Worm (Caenorhabditis elegans) whole organism, midembryonic: ENCODE measurements around the gene spc-2.

Source experiments
- T22C8.4 ChIP-seq: fragments of 200-800 bp; sonication (Bioruptor generic); IDR thresholded peaks from 2 replicates; pipeline ENCODE4 v1.3.6; 2022; ENCODE audit warnings: missing genetic modification characterization, missing compliant biosample characterization
- cog-1 ChIP-seq: sonication (generic microtip); optimal IDR thresholded peaks from 2 replicates; lab custom pipeline; 2016; ENCODE audit warnings: missing genetic modification characterization, missing compliant biosample characterization
- flt-1 ChIP-seq: fragments of 200-800 bp; sonication (Bioruptor generic); IDR thresholded peaks from 2 replicates; pipeline ENCODE4 v1.3.6; 2022; ENCODE audit warnings: missing genetic modification characterization, missing compliant biosample characterization
- klf-2 ChIP-seq: fragments of 200-800 bp; sonication (Bioruptor generic); conservative IDR thresholded peaks from 2 replicates; pipeline ENCODE4 v1.3.6; 2022; ENCODE audit warnings: missing genetic modification reagents, missing genetic modification characterization, missing compliant biosample characterization
- med-1 ChIP-seq: sonication (generic microtip); optimal IDR thresholded peaks from 2 replicates; lab custom pipeline; 2017; ENCODE audit warnings: missing genetic modification characterization, mild to moderate bottlenecking, missing compliant biosample characterization, antibody characterized with exemption, missing genetic modification reagents; ENCODE audit not compliant: insufficient read depth
- ref-1 ChIP-seq: fragments of 200-800 bp; sonication (Bioruptor generic); conservative IDR thresholded peaks from 2 replicates; pipeline ENCODE4 v1.3.6; 2022; ENCODE audit warnings: missing genetic modification reagents, missing genetic modification characterization, missing compliant biosample characterization
- tab-1 ChIP-seq: fragments of 200-800 bp; sonication (Bioruptor generic); IDR thresholded peaks from 2 replicates; pipeline ENCODE4 v1.3.6; 2022; ENCODE audit warnings: missing genetic modification characterization, missing compliant biosample characterization
- ztf-23 ChIP-seq: fragments of 200-800 bp; sonication (Bioruptor generic); IDR thresholded peaks from 2 replicates; pipeline ENCODE4 v1.3.6; 2022; ENCODE audit warnings: missing genetic modification reagents, missing genetic modification characterization, missing compliant biosample characterization
- ztf-29 ChIP-seq: fragments of 200-800 bp; sonication (Bioruptor generic); IDR thresholded peaks from 2 replicates; pipeline ENCODE4 v1.3.6; 2022; ENCODE audit warnings: missing genetic modification reagents, missing genetic modification characterization, missing compliant biosample characterization

spc-2 gene

ce11 chrIII:8178924-8179323, 2.8 kb upstream of the spc-2 start, which contains the start of gene C50C3.5:
TSS of gene C50C3.5 (plus strand) at chrIII:8179224.
- no peak for TF ChIP-seq ztf-23
- no peak for TF ChIP-seq flt-1 (GFP tag; lab: Robert Waterston, UW)
- TF ChIP-seq ztf-29 (GFP tag; lab: Robert Waterston, UW) = no peak
- TF ChIP-seq tab-1 (GFP tag; lab: Robert Waterston, UW) = no peak
- TF ChIP-seq ref-1 (GFP tag; lab: Robert Waterston, UW) = no peak
- no peak for TF ChIP-seq cog-1 (tag; lab: Kevin White, UChicago)
- no peak for TF ChIP-seq klf-2
- no peak for TF ChIP-seq T22C8.4 (GFP tag; lab: Robert Waterston, UW)
- TF ChIP-seq med-1 = no peak

ce11 chrIII:8182573-8182972, 892 bp downstream of the spc-2 start:
- TF ChIP-seq ztf-29 (GFP tag; lab: Robert Waterston, UW) (no peak), tab-1 (GFP tag; lab: Robert Waterston, UW) (no peak), T22C8.4 (GFP tag; lab: Robert Waterston, UW) (no peak), med-1 (no peak)

ce11 chrIII:8185130-8185529, 3.4 kb downstream of the spc-2 start:
- TF ChIP-seq ref-1 (GFP tag; lab: Robert Waterston, UW) (no peak), ztf-29 (GFP tag; lab: Robert Waterston, UW) (no peak), T22C8.4 (GFP tag; lab: Robert Waterston, UW) (no peak), flt-1 (GFP tag; lab: Robert Waterston, UW) (no peak), ztf-23 (no peak), cog-1 (tag; lab: Kevin White, UChicago) (no peak), tab-1 (GFP tag; lab: Robert Waterston, UW) (no peak), med-1 (no peak), klf-2 (no peak)

ce11 chrIII:8190505-8190904, 8.8 kb downstream of the spc-2 start, which contains the start of gene C50C3.19:
TSS of gene C50C3.19 (plus strand) at chrIII:8190805.
- no peak for TF ChIP-seq flt-1 (GFP tag; lab: Robert Waterston, UW)
- TF ChIP-seq T22C8.4 (GFP tag; lab: Robert Waterston, UW) = no peak
- TF ChIP-seq med-1 = no peak
- no peak for TF ChIP-seq tab-1 (GFP tag; lab: Robert Waterston, UW)

- no peak for TF ChIP-seq flt-1 (GFP tag; lab: Robert Waterston, UW)
- no peak for TF ChIP-seq ref-1 (GFP tag; lab: Robert Waterston, UW)
- TF ChIP-seq T22C8.4 (GFP tag; lab: Robert Waterston, UW) = no peak
- TF ChIP-seq tab-1 (GFP tag; lab: Robert Waterston, UW) = no peak
- TF ChIP-seq cog-1 (tag; lab: Kevin White, UChicago) = no peak
- TF ChIP-seq med-1 = no peak
- no peak for TF ChIP-seq ztf-23
- TF ChIP-seq ztf-29 (GFP tag; lab: Robert Waterston, UW) = no peak
- TF ChIP-seq klf-2 = no peak
These were observed 10.0 kb downstream of the spc-2 start, which contains the start of gene C50C3.1 for ce11 chrIII:8191695-8192094. TSS of gene C50C3.1 (plus strand) at chrIII:8191995.

- TF ChIP-seq ztf-29 (GFP tag; lab: Robert Waterston, UW) (no peak), med-1 (no peak), T22C8.4 (GFP tag; lab: Robert Waterston, UW) (no peak)
These were observed 17.4 kb downstream of the spc-2 start for ce11 chrIII:8199060-8199459.

ce11 chrIII:8201117-8201516, 19.4 kb downstream of the spc-2 start, which contains the start of gene unc-36:
TSS of gene unc-36 (minus strand) at chrIII:8201217.
- no peak for TF ChIP-seq flt-1 (GFP tag; lab: Robert Waterston, UW)
- no peak for TF ChIP-seq ztf-23
- TF ChIP-seq ztf-29 (GFP tag; lab: Robert Waterston, UW) = no peak
- TF ChIP-seq med-1 = no peak
- TF ChIP-seq klf-2 = no peak
- no peak for TF ChIP-seq cog-1 (tag; lab: Kevin White, UChicago)
- no peak for TF ChIP-seq T22C8.4 (GFP tag; lab: Robert Waterston, UW)
- no peak for TF ChIP-seq tab-1 (GFP tag; lab: Robert Waterston, UW)
- TF ChIP-seq ref-1 (GFP tag; lab: Robert Waterston, UW) = no peak

- TF ChIP-seq ref-1 (GFP tag; lab: Robert Waterston, UW) = no peak
- no peak for TF ChIP-seq klf-2
- TF ChIP-seq cog-1 (tag; lab: Kevin White, UChicago) = no peak
- no peak for TF ChIP-seq flt-1 (GFP tag; lab: Robert Waterston, UW)
- no peak for TF ChIP-seq T22C8.4 (GFP tag; lab: Robert Waterston, UW)
- TF ChIP-seq med-1 = no peak
- no peak for TF ChIP-seq ztf-29 (GFP tag; lab: Robert Waterston, UW)
- no peak for TF ChIP-seq tab-1 (GFP tag; lab: Robert Waterston, UW)
- TF ChIP-seq ztf-23 = no peak
These were observed 20.1 kb downstream of the spc-2 start for ce11 chrIII:8201760-8202159.

- TF ChIP-seq ref-1 (GFP tag; lab: Robert Waterston, UW) = no peak
- no peak for TF ChIP-seq flt-1 (GFP tag; lab: Robert Waterston, UW)
- no peak for TF ChIP-seq tab-1 (GFP tag; lab: Robert Waterston, UW)
- no peak for TF ChIP-seq ztf-29 (GFP tag; lab: Robert Waterston, UW)
- TF ChIP-seq klf-2 = no peak
- TF ChIP-seq cog-1 (tag; lab: Kevin White, UChicago) = no peak
- no peak for TF ChIP-seq T22C8.4 (GFP tag; lab: Robert Waterston, UW)
These were observed 21.1 kb downstream of the spc-2 start, which contains the start of gene snb-5 for ce11 chrIII:8202754-8203153. TSS of gene snb-5 (plus strand) at chrIII:8203054.

- no peak for TF ChIP-seq flt-1 (GFP tag; lab: Robert Waterston, UW)
- TF ChIP-seq T22C8.4 (GFP tag; lab: Robert Waterston, UW) = no peak
- TF ChIP-seq ztf-23 = no peak
- TF ChIP-seq ztf-29 (GFP tag; lab: Robert Waterston, UW) = no peak
- TF ChIP-seq klf-2 = no peak
- no peak for TF ChIP-seq tab-1 (GFP tag; lab: Robert Waterston, UW)
- no peak for TF ChIP-seq med-1
- TF ChIP-seq ref-1 (GFP tag; lab: Robert Waterston, UW) = no peak
- no peak for TF ChIP-seq cog-1 (tag; lab: Kevin White, UChicago)
These were observed 28.1 kb downstream of the spc-2 start, which contains the start of gene C30A5.10 for ce11 chrIII:8209775-8210174. TSS of gene C30A5.10 (minus strand) at chrIII:8209875.
